Worm (Caenorhabditis elegans) whole organism, L4/young adult: ENCODE measurements around the gene irld-1.

ENCODE experiments used
- W03F9.2 ChIP-seq: fragments of 150-350 bp; optimal IDR thresholded peaks from 2 replicates; lab custom pipeline; 2014; ENCODE audit warnings: missing biosample characterization, missing genetic modification characterization
- dao-5 ChIP-seq: sonication (generic microtip); optimal IDR thresholded peaks from 2 replicates; lab custom pipeline; 2016; ENCODE audit warnings: missing genotype, missing genetic modification characterization, moderate library complexity, missing compliant biosample characterization
- him-1 ChIP-seq: sonication (generic microtip); optimal IDR thresholded peaks from 2 replicates; lab custom pipeline; 2016; ENCODE audit warnings: missing genotype, missing genetic modification reagents, missing genetic modification characterization, missing compliant biosample characterization

irld-1 gene

ce11 chrV:4330820-4331219 lies 5.7 kb upstream of the irld-1 start:
- TF ChIP-seq him-1 (no peak), dao-5 (no peak), W03F9.2 (no peak)

ce11 chrV:4332450-4332849 lies 4.1 kb upstream of the irld-1 start, which contains the start of gene oac-12:
Gene oac-12 (minus strand): TSS chrV:4332550.
- TF ChIP-seq W03F9.2, result no peak
- TF ChIP-seq dao-5, result no peak
- TF ChIP-seq him-1, result no peak

- no peak for TF ChIP-seq dao-5
- no peak for TF ChIP-seq him-1
- TF ChIP-seq W03F9.2, result no peak
Measured at ce11 chrV:4339479-4339878, 2.9 kb downstream of the irld-1 start.

- TF ChIP-seq dao-5 (no peak), W03F9.2 (no peak), him-1 (no peak)
Measured at ce11 chrV:4341208-4341607, 4.6 kb downstream of the irld-1 start, which contains the start of gene glrx-3. Gene glrx-3 (minus strand): TSS chrV:4341308.

ce11 chrV:4341736-4342135 lies 5.2 kb downstream of the irld-1 start:
- TF ChIP-seq dao-5, result no peak
- TF ChIP-seq him-1, result no peak
- TF ChIP-seq W03F9.2, result no peak

ce11 chrV:4345714-4346113 lies 9.2 kb downstream of the irld-1 start, which contains the start of gene figl-1:
Gene figl-1 (minus strand): TSS chrV:4345999.
- TF ChIP-seq dao-5 (no peak), W03F9.2 (no peak), him-1 (no peak)

- no peak for TF ChIP-seq dao-5
- TF ChIP-seq him-1, result no peak
- TF ChIP-seq W03F9.2, result no peak
Measured at ce11 chrV:4346325-4346724, 9.8 kb downstream of the irld-1 start, which contains the start of gene hpo-18. Gene hpo-18 (minus strand): TSS chrV:4346425.

- TF ChIP-seq W03F9.2, result no peak
- no peak for TF ChIP-seq dao-5
- TF ChIP-seq him-1, result no peak
Measured at ce11 chrV:4346799-4347198, 10.2 kb downstream of the irld-1 start, which contains the start of gene mcm-7. Gene mcm-7 (plus strand): TSS chrV:4347166.

- TF ChIP-seq dao-5 (no peak), him-1 (no peak)
Measured at ce11 chrV:4356047-4356612, 19.6 kb downstream of the irld-1 start.

- no peak for TF ChIP-seq him-1
Measured at ce11 chrV:4357369-4357768, 20.8 kb downstream of the irld-1 start.

- TF ChIP-seq W03F9.2 (no peak), him-1 (no peak), dao-5 (no peak)
Measured at ce11 chrV:4359127-4359526, 22.6 kb downstream of the irld-1 start.

ce11 chrV:4360018-4360417 lies 23.5 kb downstream of the irld-1 start:
- TF ChIP-seq W03F9.2 (no peak), him-1 (no peak), dao-5 (no peak)

- TF ChIP-seq dao-5, result no peak
- no peak for TF ChIP-seq him-1
- no peak for TF ChIP-seq W03F9.2
Measured at ce11 chrV:4361505-4361904, 24.9 kb downstream of the irld-1 start, which contains the start of gene F32D1.3. Gene F32D1.3 (minus strand): TSS chrV:4361569.

ce11 chrV:4364517-4364916 lies 28.0 kb downstream of the irld-1 start, which contains the start of gene grl-13:
Gene grl-13 (minus strand): TSS chrV:4364617.
- TF ChIP-seq him-1 (no peak), W03F9.2 (no peak), dao-5 (no peak)

- no peak for TF ChIP-seq dao-5
- TF ChIP-seq W03F9.2, result no peak
- TF ChIP-seq him-1, result no peak
Measured at ce11 chrV:4366440-4366839, 29.9 kb downstream of the irld-1 start, which contains the start of gene F32D1.11. Gene F32D1.11 (minus strand): TSS chrV:4366540.

ce11 chrV:4370515-4370914 lies 34.0 kb downstream of the irld-1 start:
- TF ChIP-seq dao-5, result no peak

ce11 chrV:4371309-4371933 lies 34.9 kb downstream of the irld-1 start, which contains the start of the genes gmpr-1 and fipp-1:
Gene gmpr-1 (minus strand): TSS chrV:4371383.
Gene fipp-1 (plus strand): TSS chrV:4371807.
- no peak for TF ChIP-seq dao-5
- TF ChIP-seq W03F9.2, result peak; percentile 6
